Worm (Caenorhabditis elegans) whole organism, midembryonic: Measurements from ENCODE around the gene hpo-12.

Experiments
- T22C8.4 ChIP-seq: fragments of 200-800 bp; sonication (Bioruptor generic); IDR thresholded peaks from 2 replicates; pipeline ENCODE4 v1.3.6; 2022; ENCODE audit warnings: missing genetic modification characterization, missing compliant biosample characterization
- cog-1 ChIP-seq: sonication (generic microtip); optimal IDR thresholded peaks from 2 replicates; lab custom pipeline; 2016; ENCODE audit warnings: missing genetic modification characterization, missing compliant biosample characterization
- flt-1 ChIP-seq: fragments of 200-800 bp; sonication (Bioruptor generic); IDR thresholded peaks from 2 replicates; pipeline ENCODE4 v1.3.6; 2022; ENCODE audit warnings: missing genetic modification characterization, missing compliant biosample characterization
- med-1 ChIP-seq: sonication (generic microtip); optimal IDR thresholded peaks from 2 replicates; lab custom pipeline; 2017; ENCODE audit warnings: missing genetic modification characterization, mild to moderate bottlenecking, missing compliant biosample characterization, antibody characterized with exemption, missing genetic modification reagents; ENCODE audit not compliant: insufficient read depth
- ref-1 ChIP-seq: fragments of 200-800 bp; sonication (Bioruptor generic); conservative IDR thresholded peaks from 2 replicates; pipeline ENCODE4 v1.3.6; 2022; ENCODE audit warnings: missing genetic modification reagents, missing genetic modification characterization, missing compliant biosample characterization
- tab-1 ChIP-seq: fragments of 200-800 bp; sonication (Bioruptor generic); IDR thresholded peaks from 2 replicates; pipeline ENCODE4 v1.3.6; 2022; ENCODE audit warnings: missing genetic modification characterization, missing compliant biosample characterization
- ztf-23 ChIP-seq: fragments of 200-800 bp; sonication (Bioruptor generic); IDR thresholded peaks from 2 replicates; pipeline ENCODE4 v1.3.6; 2022; ENCODE audit warnings: missing genetic modification reagents, missing genetic modification characterization, missing compliant biosample characterization
- ztf-29 ChIP-seq: fragments of 200-800 bp; sonication (Bioruptor generic); IDR thresholded peaks from 2 replicates; pipeline ENCODE4 v1.3.6; 2022; ENCODE audit warnings: missing genetic modification reagents, missing genetic modification characterization, missing compliant biosample characterization

ce11 chrIV:12279340-12279739, 3.6 kb upstream of the hpo-12 start, which contains the start of gene ltah-1.1:
- TF ChIP-seq ref-1 (GFP tag; lab: Robert Waterston, UW) (no peak), flt-1 (no peak), ztf-29 (GFP tag; lab: Robert Waterston, UW) (no peak), cog-1 (tag; lab: Kevin White, UChicago) (no peak), ztf-23 (no peak), med-1 (GFP tag; lab: Kevin White, UChicago) (no peak), tab-1 (GFP tag; lab: Robert Waterston, UW) (no peak), T22C8.4 (GFP tag; lab: Robert Waterston, UW) (no peak)
